Comparison of ENCODE assay signal across 1 fruit fly cellular context in the genomic region with DNA sequence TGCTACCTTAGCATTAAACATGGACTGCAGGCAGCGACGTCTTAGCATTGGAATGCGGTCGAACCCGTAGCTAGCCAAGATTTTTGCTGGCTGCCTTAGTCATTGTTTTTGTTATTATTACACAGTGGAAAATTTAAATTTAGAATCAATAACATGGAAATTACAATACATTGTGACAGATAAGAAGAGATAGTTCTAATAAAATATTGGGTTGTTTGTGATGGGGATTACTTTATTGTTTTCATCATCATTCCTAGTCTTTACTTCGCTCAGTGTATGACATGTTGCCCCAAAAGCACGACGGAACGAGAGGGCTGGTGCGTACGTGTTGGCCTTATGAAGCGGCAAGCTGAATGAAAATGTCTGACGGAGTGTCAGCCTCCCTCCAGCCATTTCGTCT.
TF ChIP-seq lines count a peak whose summit lies in the region.

No protein-coding gene starts in this region.

TF ChIP-seq in whole organism, embryonic, 481 proteins besides CTCF, POLR2A, EP300 and RAD21 (continued from another document and continues in another):
- TF ChIP-seq CG32772 (GFP tag; IDR thresholded peaks at IDR 0.05; lab: Robert Waterston, UW) (peak; percentile 84), Chrac-16 (GFP tag; optimal IDR thresholded peaks at IDR 0.05; lab: Kevin White, UChicago) (peak; percentile 76), h (optimal IDR thresholded peaks at IDR 0.05; lab: Kevin White, UChicago) (no peak), CG9727 (GFP tag; optimal IDR thresholded peaks at IDR 0.05; lab: Kevin White, UChicago) (peak; percentile 78), Hr51 (GFP tag; optimal IDR thresholded peaks at IDR 0.05; lab: Kevin White, UChicago) (peak; percentile 49 to 92), CG14965 (GFP tag; optimal IDR thresholded peaks at IDR 0.05; lab: Kevin White, UChicago; ENCODE audit: borderline replicate concordance) (peak; percentile 42), gsb-n (tag; optimal IDR thresholded peaks at IDR 0.05; lab: Kevin White, UChicago) (peak; percentile 77), oc (tag; optimal IDR thresholded peaks at IDR 0.05; lab: Kevin White, UChicago) (peak; percentile 89), Hsf (GFP tag; optimal IDR thresholded peaks at IDR 0.05; lab: Kevin White, UChicago) (peak; percentile 80), trem (tag; optimal IDR thresholded peaks at IDR 0.05; lab: Kevin White, UChicago) (peak; percentile 58), kah (GFP tag; optimal IDR thresholded peaks at IDR 0.05; lab: Kevin White, UChicago) (peak; percentile 75), vfl (GFP tag; optimal IDR thresholded peaks at IDR 0.05; lab: Kevin White, UChicago) (peak; percentile 33), CG16813 (GFP tag; IDR thresholded peaks at IDR 0.05; lab: Robert Waterston, UW; ENCODE audit: partially characterized antibody) (no peak), Meics (GFP tag; optimal IDR thresholded peaks at IDR 0.05; lab: Kevin White, UChicago) (peak; percentile 82), pho (GFP tag; optimal IDR thresholded peaks at IDR 0.05; lab: Kevin White, UChicago) (peak; percentile 47), Neu2 (GFP tag; optimal IDR thresholded peaks at IDR 0.05; lab: Kevin White, UChicago; ENCODE audit: borderline replicate concordance) (no peak), NC2β (GFP tag; optimal IDR thresholded peaks at IDR 0.05; lab: Kevin White, UChicago) (peak; percentile 53), CG2875 (GFP tag; optimal IDR thresholded peaks at IDR 0.05; lab: Kevin White, UChicago) (peak; percentile 65), ems (GFP tag; optimal IDR thresholded peaks at IDR 0.05; lab: Kevin White, UChicago) (peak; percentile 72), CG34422 (GFP tag; IDR thresholded peaks at IDR 0.05; lab: Robert Waterston, UW) (peak; percentile 77), CG2889 (GFP tag; IDR thresholded peaks at IDR 0.05; lab: Robert Waterston, UW) (peak; percentile 52; the same call in 1 of the 3 replicates), Lim3 (GFP tag; IDR thresholded peaks at IDR 0.05; lab: Robert Waterston, UW) (peak; percentile 55; the same call in 1 of the 2 replicates), az2 (GFP tag; optimal IDR thresholded peaks at IDR 0.05; lab: Kevin White, UChicago) (peak; percentile 79), rib (GFP tag; IDR thresholded peaks at IDR 0.05; lab: Robert Waterston, UW) (peak; percentile 67; the same call in 1 of the 2 replicates), CG18011 (GFP tag; optimal IDR thresholded peaks at IDR 0.05; lab: Kevin White, UChicago) (peak; percentile 8), nmo (GFP tag; optimal IDR thresholded peaks at IDR 0.05; lab: Kevin White, UChicago) (peak; percentile 81), CG7745 (tag; optimal IDR thresholded peaks at IDR 0.05; lab: Kevin White, UChicago) (no peak), toy (GFP tag; IDR thresholded peaks at IDR 0.05; lab: Robert Waterston, UW) (peak; percentile 68), dmrt11E (tag; optimal IDR thresholded peaks at IDR 0.05; lab: Kevin White, UChicago) (peak; percentile 49), CG6854 (GFP tag; optimal IDR thresholded peaks at IDR 0.05; lab: Kevin White, UChicago) (peak; percentile 81), CG12299 (tag; optimal IDR thresholded peaks at IDR 0.05; lab: Kevin White, UChicago) (peak; percentile 63), CG4282 (GFP tag; optimal IDR thresholded peaks at IDR 0.05; lab: Kevin White, UChicago) (peak; percentile 43), CG1792 (GFP tag; optimal IDR thresholded peaks at IDR 0.05; lab: Kevin White, UChicago) (peak; percentile 50), CG17361 (GFP tag; IDR thresholded peaks at IDR 0.05; lab: Robert Waterston, UW) (peak; percentile 78), CG13287 (GFP tag; IDR thresholded peaks at IDR 0.05; lab: Robert Waterston, UW; ENCODE audit: partially characterized antibody) (no peak), C15 (GFP tag; IDR thresholded peaks at IDR 0.05; lab: Robert Waterston, UW) (0 out of 3 replicates have a peak, but pooled peaks have one; percentile 41), usp (GFP tag; optimal IDR thresholded peaks at IDR 0.05; lab: Kevin White, UChicago) (no peak), crol (GFP tag; IDR thresholded peaks at IDR 0.05; lab: Robert Waterston, UW) (0 out of 2 replicates have a peak, but pooled peaks have one; percentile 36), klu (GFP tag; IDR thresholded peaks at IDR 0.05; lab: Robert Waterston, UW) (peak; percentile 45; the same call in 1 of the 2 replicates), pita (GFP tag; optimal IDR thresholded peaks at IDR 0.05; lab: Kevin White, UChicago) (no peak), ken (GFP tag; IDR thresholded peaks at IDR 0.05; lab: Robert Waterston, UW) (peak; percentile 83), CG17829 (tag; optimal IDR thresholded peaks at IDR 0.05; lab: Kevin White, UChicago) (peak; percentile 81), Hr3 (GFP tag; optimal IDR thresholded peaks at IDR 0.05; lab: Kevin White, UChicago) (peak; percentile 61), cato (GFP tag; optimal IDR thresholded peaks at IDR 0.05; lab: Kevin White, UChicago; ENCODE audit: borderline replicate concordance) (peak; percentile 58), zen2 (GFP tag; IDR thresholded peaks at IDR 0.05; lab: Robert Waterston, UW; ENCODE audit: partially characterized antibody) (no peak), Dip2 (GFP tag; IDR thresholded peaks at IDR 0.05; lab: Robert Waterston, UW) (peak; percentile 36; the same call in 1 of the 2 replicates), her (GFP tag; optimal IDR thresholded peaks at IDR 0.05; lab: Kevin White, UChicago) (peak; percentile 77), CG7786 (GFP tag; optimal IDR thresholded peaks at IDR 0.05; lab: Kevin White, UChicago) (peak; percentile 69), CG8478 (optimal IDR thresholded peaks at IDR 0.05; lab: Kevin White, UChicago) (no peak), Opbp (GFP tag; IDR thresholded peaks at IDR 0.05; lab: Robert Waterston, UW; ENCODE audit: partially characterized antibody) (no peak), CG4328 (GFP tag; optimal IDR thresholded peaks at IDR 0.05; lab: Kevin White, UChicago) (peak; percentile 71), CG2120 (GFP tag; optimal IDR thresholded peaks at IDR 0.05; lab: Kevin White, UChicago) (peak; percentile 80), CG42726 (GFP tag; IDR thresholded peaks at IDR 0.05; lab: Robert Waterston, UW; ENCODE audit: partially characterized antibody) (no peak), crc (GFP tag; optimal IDR thresholded peaks at IDR 0.05; lab: Kevin White, UChicago) (peak; percentile 72), HmgD (GFP tag; optimal IDR thresholded peaks at IDR 0.05; lab: Kevin White, UChicago) (no peak), bowl (GFP tag; IDR thresholded peaks at IDR 0.05; lab: Robert Waterston, UW) (peak; percentile 76), CG11696 (GFP tag; IDR thresholded peaks at IDR 0.05; lab: Robert Waterston, UW) (peak; percentile 70), CG15479 (GFP tag; optimal IDR thresholded peaks at IDR 0.05; lab: Kevin White, UChicago) (no peak), jigr1 (GFP tag; IDR thresholded peaks at IDR 0.05; lab: Robert Waterston, UW) (peak; percentile 21; the same call in 1 of the 3 replicates), CG34376 (GFP tag; optimal IDR thresholded peaks at IDR 0.05; lab: Kevin White, UChicago) (peak; percentile 60), Dbx (GFP tag; IDR thresholded peaks at IDR 0.05; lab: Robert Waterston, UW) (peak; percentile 74; the same call in 2 of the 3 replicates), ssp (GFP tag; IDR thresholded peaks at IDR 0.05; lab: Robert Waterston, UW) (peak; percentile 68), CG4730 (GFP tag; IDR thresholded peaks at IDR 0.05; lab: Robert Waterston, UW) (peak; percentile 68), gro (GFP tag; optimal IDR thresholded peaks at IDR 0.05; lab: Kevin White, UChicago) (no peak), CG17385 (GFP tag; optimal IDR thresholded peaks at IDR 0.05; lab: Kevin White, UChicago) (peak; percentile 83), seq (GFP tag; IDR thresholded peaks at IDR 0.05; lab: Robert Waterston, UW) (peak; percentile 73), Hand (GFP tag; optimal IDR thresholded peaks at IDR 0.05; lab: Kevin White, UChicago) (peak; percentile 30), CG17912 (GFP tag; optimal IDR thresholded peaks at IDR 0.05; lab: Kevin White, UChicago) (peak; percentile 83), CG1832 (GFP tag; optimal IDR thresholded peaks at IDR 0.05; lab: Kevin White, UChicago) (no peak), CG7839 (tag; optimal IDR thresholded peaks at IDR 0.05; lab: Kevin White, UChicago) (peak; percentile 89), CkIIα-i1 (GFP tag; IDR thresholded peaks at IDR 0.05; lab: Robert Waterston, UW) (no peak), CG1603 (tag; optimal IDR thresholded peaks at IDR 0.05; lab: Kevin White, UChicago) (peak; percentile 88), CG17802 (tag; optimal IDR thresholded peaks at IDR 0.05; lab: Kevin White, UChicago) (peak; percentile 51), CG3065 (GFP tag; optimal IDR thresholded peaks at IDR 0.05; lab: Kevin White, UChicago) (peak; percentile 25), Abd-B (GFP tag; optimal IDR thresholded peaks at IDR 0.05; lab: Kevin White, UChicago) (peak; percentile 72), Kr (GFP tag; optimal IDR thresholded peaks at IDR 0.05; lab: Kevin White, UChicago) (no peak), wor (GFP tag; IDR thresholded peaks at IDR 0.05; lab: Robert Waterston, UW) (peak; percentile 78), stc (GFP tag; IDR thresholded peaks at IDR 0.05; lab: Robert Waterston, UW) (peak; percentile 91), CG10274 (GFP tag; optimal IDR thresholded peaks at IDR 0.05; lab: Kevin White, UChicago) (peak; percentile 36), Rfx (GFP tag; IDR thresholded peaks at IDR 0.05; lab: Robert Waterston, UW) (peak; percentile 88), dpn (GFP tag; optimal IDR thresholded peaks at IDR 0.05; lab: Kevin White, UChicago) (peak; percentile 83 to 86), CG8765 (GFP tag; IDR thresholded peaks at IDR 0.05; lab: Robert Waterston, UW) (no peak), CG7987 (GFP tag; optimal IDR thresholded peaks at IDR 0.05; lab: Kevin White, UChicago) (peak; percentile 50), YL-1 (GFP tag; optimal IDR thresholded peaks at IDR 0.05; lab: Kevin White, UChicago) (peak; percentile 13), HLH4C (GFP tag; IDR thresholded peaks at IDR 0.05; lab: Robert Waterston, UW; ENCODE audit: partially characterized antibody) (no peak), CG18262 (tag; optimal IDR thresholded peaks at IDR 0.05; lab: Kevin White, UChicago) (peak; percentile 78), Pdp1 (GFP tag; optimal IDR thresholded peaks at IDR 0.05; lab: Kevin White, UChicago) (peak; percentile 78 to 82), CG33557 (GFP tag; optimal IDR thresholded peaks at IDR 0.05; lab: Kevin White, UChicago) (peak; percentile 49), fd64A (GFP tag; optimal IDR thresholded peaks at IDR 0.05; lab: Kevin White, UChicago) (peak; percentile 48), Ravus (GFP tag; IDR thresholded peaks at IDR 0.05; lab: Robert Waterston, UW) (peak; percentile 40), BEAF-32 (GFP tag; optimal IDR thresholded peaks at IDR 0.05; lab: Kevin White, UChicago) (no peak), CG10431 (GFP tag; optimal IDR thresholded peaks at IDR 0.05; lab: Kevin White, UChicago) (peak; percentile 15), nerfin-1 (tag; optimal IDR thresholded peaks at IDR 0.05; lab: Kevin White, UChicago) (peak; percentile 82), fru (optimal IDR thresholded peaks at IDR 0.05; lab: Kevin White, UChicago) (no peak), odd (GFP tag; optimal IDR thresholded peaks at IDR 0.05; lab: Kevin White, UChicago) (peak; percentile 80), CG3281 (GFP tag; optimal IDR thresholded peaks at IDR 0.05; lab: Kevin White, UChicago) (peak; percentile 75), CG5180 (GFP tag; optimal IDR thresholded peaks at IDR 0.05; lab: Kevin White, UChicago) (peak; percentile 77), CG9876 (GFP tag; optimal IDR thresholded peaks at IDR 0.05; lab: Kevin White, UChicago) (peak; percentile 34), emc (GFP tag; optimal IDR thresholded peaks at IDR 0.05; lab: Kevin White, UChicago) (peak; percentile 39), tap (tag; optimal IDR thresholded peaks at IDR 0.05; lab: Kevin White, UChicago) (peak; percentile 89), Awh (GFP tag; IDR thresholded peaks at IDR 0.05; lab: Robert Waterston, UW) (peak; percentile 91), CG11085 (GFP tag; IDR thresholded peaks at IDR 0.05; lab: Robert Waterston, UW) (peak; percentile 62), grn (GFP tag; optimal IDR thresholded peaks at IDR 0.05; lab: Kevin White, UChicago) (peak; percentile 19), Mes4 (GFP tag; optimal IDR thresholded peaks at IDR 0.05; lab: Kevin White, UChicago) (peak; percentile 71), CG31365 (tag; optimal IDR thresholded peaks at IDR 0.05; lab: Kevin White, UChicago) (peak; percentile 63), sob (GFP tag; IDR thresholded peaks at IDR 0.05; lab: Robert Waterston, UW) (peak; percentile 86), cg (GFP tag; optimal IDR thresholded peaks at IDR 0.05; lab: Kevin White, UChicago) (no peak), Hmr (GFP tag; optimal IDR thresholded peaks at IDR 0.05; lab: Kevin White, UChicago) (peak; percentile 74), CG14667 (GFP tag; IDR thresholded peaks at IDR 0.05; lab: Robert Waterston, UW) (peak; percentile 77), CG8089 (GFP tag; optimal IDR thresholded peaks at IDR 0.05; lab: Kevin White, UChicago) (peak; percentile 56), nau (GFP tag; optimal IDR thresholded peaks at IDR 0.05; lab: Kevin White, UChicago) (no peak), gce (GFP tag; IDR thresholded peaks at IDR 0.05; lab: Robert Waterston, UW) (peak; percentile 84; the same call in 2 of the 3 replicates), H15 (GFP tag; IDR thresholded peaks at IDR 0.05; lab: Robert Waterston, UW) (peak; percentile 80), CG15696 (tag; optimal IDR thresholded peaks at IDR 0.05; lab: Kevin White, UChicago) (peak; percentile 44), al (GFP tag; IDR thresholded peaks at IDR 0.05; lab: Robert Waterston, UW) (peak; percentile 75), CG8388 (GFP tag; optimal IDR thresholded peaks at IDR 0.05; lab: Kevin White, UChicago) (peak; percentile 79), z (GFP tag; IDR thresholded peaks at IDR 0.05; lab: Robert Waterston, UW) (0 out of 3 replicates have a peak, but pooled peaks have one; percentile 9), CG10147 (GFP tag; optimal IDR thresholded peaks at IDR 0.05; lab: Kevin White, UChicago) (peak; percentile 81), luna (GFP tag; optimal IDR thresholded peaks at IDR 0.05; lab: Kevin White, UChicago) (no peak), CG30403 (GFP tag; optimal IDR thresholded peaks at IDR 0.05; lab: Kevin White, UChicago) (peak; percentile 88), dmrt99B (tag; optimal IDR thresholded peaks at IDR 0.05; lab: Kevin White, UChicago) (peak; percentile 93), Tbp (GFP tag; optimal IDR thresholded peaks at IDR 0.05; lab: Kevin White, UChicago) (no peak), Spps (tag; optimal IDR thresholded peaks at IDR 0.05; lab: Kevin White, UChicago) (peak; percentile 56), CG32767 (GFP tag; IDR thresholded peaks at IDR 0.05; lab: Robert Waterston, UW) (peak; percentile 74)
